Worm (Caenorhabditis elegans) whole organism, L2 larva: ENCODE results near the gene H23L24.4.
A peak's percentile ranks its signal among the peaks of the same experiment; 100 is the strongest.

Experiments
- ceh-82 ChIP-seq: fragments of 150-350 bp; optimal IDR thresholded peaks from 2 replicates; lab custom pipeline; 2014; ENCODE audit warnings: missing biosample characterization, missing genetic modification characterization
- egl-27 ChIP-seq: sonication (generic microtip); optimal IDR thresholded peaks from 3 replicates; lab custom pipeline; 2017; ENCODE audit warnings: missing biosample characterization, missing genetic modification reagents, missing genetic modification characterization
- elt-3 ChIP-seq: sonication (generic microtip); optimal IDR thresholded peaks from 2 replicates; lab custom pipeline; 2017; ENCODE audit warnings: missing biosample characterization, missing genetic modification characterization
- fos-1 ChIP-seq: fragments of 150-350 bp; optimal IDR thresholded peaks from 2 replicates; lab custom pipeline; 2014; ENCODE audit warnings: missing biosample characterization, missing genetic modification characterization
- lin-11 ChIP-seq: fragments of 150-350 bp; sonication (generic microtip); optimal IDR thresholded peaks from 2 replicates; lab custom pipeline; 2014; ENCODE audit warnings: missing biosample characterization, missing genetic modification characterization, inconsistent platforms, mixed read lengths
- lin-13 ChIP-seq: fragments of 150-350 bp; optimal IDR thresholded peaks from 2 replicates; lab custom pipeline; 2014; ENCODE audit warnings: missing biosample characterization, missing genetic modification reagents, missing genetic modification characterization
- mdl-1 ChIP-seq, 2 experiments: fragments of 150-350 bp in 1 of 2; sonication (generic microtip) in 1 of 2; optimal IDR thresholded peaks; 2 replicates each; lab custom pipeline; 2017; ENCODE audit warnings: missing biosample characterization in 2 of 2, missing genetic modification characterization in 2 of 2
- nhr-11 ChIP-seq: fragments of 150-350 bp; optimal IDR thresholded peaks from 2 replicates; lab custom pipeline; 2014; ENCODE audit warnings: missing biosample characterization, missing genetic modification characterization
- unc-39 ChIP-seq: fragments of 150-350 bp; optimal IDR thresholded peaks from 2 replicates; lab custom pipeline; 2014; ENCODE audit warnings: missing biosample characterization, missing genetic modification characterization
- unc-55 ChIP-seq: fragments of 150-350 bp; sonication (generic microtip); optimal IDR thresholded peaks from 3 replicates; lab custom pipeline; 2014; ENCODE audit warnings: missing biosample characterization, missing genetic modification reagents, missing genetic modification characterization
- ztf-11 ChIP-seq: sonication (generic microtip); optimal IDR thresholded peaks from 2 replicates; lab custom pipeline; 2017; ENCODE audit warnings: missing biosample characterization, missing genetic modification characterization

DNA sequence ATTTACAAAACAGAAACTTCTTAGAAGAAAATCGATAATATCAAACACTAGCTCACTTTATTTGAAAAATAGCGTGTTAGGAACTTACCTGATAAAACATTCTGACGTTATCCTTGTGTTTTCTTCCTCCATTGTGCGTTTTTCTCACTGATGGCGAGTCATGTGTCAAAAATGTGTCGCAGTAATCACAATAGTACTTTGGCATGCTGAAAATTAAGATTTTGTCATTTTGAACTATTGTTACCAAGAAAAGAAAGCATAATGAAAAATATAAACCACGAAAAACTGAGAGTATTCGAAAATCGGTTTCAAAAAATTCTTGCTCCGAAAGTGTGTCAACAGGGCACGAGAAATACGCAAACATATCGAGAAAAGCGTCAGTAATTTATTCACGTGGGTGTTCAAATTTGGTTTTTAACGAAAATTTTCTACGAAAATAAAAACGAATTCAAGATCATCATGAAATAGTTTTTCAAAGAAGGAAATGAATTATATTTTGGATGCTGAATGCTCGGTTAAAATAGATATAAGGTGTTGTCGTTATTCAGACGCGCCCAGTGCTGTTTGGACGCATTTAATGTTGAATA is 17.7 kb downstream of the H23L24.4 start, which contains the start of gene snrp-3:
- TF ChIP-seq ceh-82 (tag; lab: Kevin White, UChicago) (no peak), lin-13 (GFP tag; lab: Kevin White, UChicago) (peak; percentile 86), fos-1 (tag; lab: Kevin White, UChicago) (peak; percentile 43), ztf-11 (tag; lab: Kevin White, UChicago) (no peak), egl-27 (peak; percentile 66), mdl-1 (tag; optimal IDR thresholded peaks at IDR 0.05; lab: Kevin White, UChicago) (peak in 1 of 2 experiments; percentile 75), unc-39 (tag; lab: Kevin White, UChicago) (no peak), nhr-11 (tag; lab: Kevin White, UChicago) (no peak), lin-11 (tag; lab: Kevin White, UChicago) (no peak), unc-55 (GFP tag; lab: Kevin White, UChicago) (peak; percentile 94), elt-3 (tag; lab: Kevin White, UChicago) (no peak)
